Fruit fly (Drosophila melanogaster): ENCODE measurements around the gene Atg4b.

Atg4b gene

DNA sequence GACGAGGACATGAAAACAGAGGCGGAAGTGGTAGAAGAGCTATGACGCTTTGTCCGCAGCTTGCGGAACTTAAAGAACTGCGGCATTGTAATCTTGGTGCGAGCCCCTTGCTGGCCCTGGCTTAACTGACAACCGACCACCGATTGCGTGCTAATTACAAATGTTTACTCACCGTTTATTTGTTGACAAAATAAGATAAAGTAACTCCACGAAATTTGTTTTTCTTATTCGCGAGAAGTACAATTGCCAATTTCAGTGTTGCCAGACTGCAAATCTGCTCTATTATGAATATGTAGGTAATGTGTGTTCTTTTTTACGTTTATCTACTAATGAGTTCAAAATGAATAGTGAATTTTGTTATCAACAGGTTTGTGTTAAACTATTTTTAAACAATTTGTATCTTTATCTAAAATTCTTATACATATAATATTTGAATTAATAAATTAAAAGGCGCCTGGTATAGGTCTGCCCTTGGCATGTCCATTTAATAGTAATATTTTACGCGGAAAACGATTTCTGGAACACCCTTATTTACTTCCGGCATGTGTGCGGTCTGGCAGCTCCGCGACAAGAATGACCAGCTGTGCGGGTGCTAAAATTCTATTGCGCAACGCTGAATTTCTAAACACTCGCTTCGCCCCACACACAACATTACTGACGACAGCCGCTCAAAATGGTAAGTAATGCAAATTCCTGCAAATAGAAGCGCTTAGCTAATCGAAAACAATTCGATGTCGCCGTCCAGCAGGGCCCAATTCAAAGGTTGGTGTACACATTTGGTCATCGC is at the start of gene Atg4b, which contains the start of gene Hibch:
Gene Atg4b, minus strand, starts transcription at position 280 of the 787 bp plus-strand sequence.
Gene Hibch, plus strand, starts transcription at position 585 of the 787 bp plus-strand sequence.
- peak; percentile 90 for TF ChIP-seq CG17801 (GFP tag; optimal IDR thresholded peaks at IDR 0.05; ENCODE audit: partially characterized antibody)

DNA sequence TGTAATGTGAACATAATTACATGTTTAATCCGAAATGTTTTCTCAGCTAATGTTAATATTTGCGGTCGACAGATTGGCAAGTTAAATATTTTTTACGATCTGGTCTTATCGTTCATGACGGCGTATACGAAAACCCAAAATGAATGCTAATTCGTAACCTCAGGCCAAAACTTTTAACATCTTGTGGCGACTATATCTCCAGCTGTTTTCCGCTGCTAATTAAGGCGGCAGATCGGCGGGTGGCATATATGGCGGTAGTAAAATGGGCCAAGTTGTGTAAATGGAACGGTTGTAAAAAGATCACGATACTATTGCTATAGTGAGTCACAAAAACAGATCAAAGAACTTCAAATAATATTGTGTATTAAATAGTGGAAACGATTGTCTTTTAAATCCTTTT is 49.7 kb upstream of the Atg4b start:
- no peak for TF ChIP-seq CG17801 (GFP tag; optimal IDR thresholded peaks at IDR 0.05; ENCODE audit: partially characterized antibody)

DNA sequence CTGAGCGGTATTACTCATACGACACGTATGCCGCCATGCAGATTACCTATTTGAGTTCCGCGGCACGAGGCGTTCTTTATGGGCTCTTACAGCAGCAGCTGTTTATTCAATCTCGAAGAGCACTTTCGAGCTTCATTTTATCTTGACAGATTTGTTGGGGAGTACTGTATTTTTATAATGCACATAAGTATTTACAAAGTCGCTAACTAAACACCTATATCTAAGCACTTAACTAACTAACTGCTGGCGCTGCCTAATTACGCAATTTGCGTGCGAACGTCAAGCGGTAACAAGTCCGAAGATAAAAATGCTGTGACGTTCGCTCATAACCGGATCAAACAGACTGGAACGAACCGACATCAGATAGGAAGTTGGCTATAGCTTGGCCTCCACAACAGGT is 45.9 kb upstream of the Atg4b start:
- no peak for TF ChIP-seq CG17801 (GFP tag; optimal IDR thresholded peaks at IDR 0.05; ENCODE audit: partially characterized antibody)

DNA sequence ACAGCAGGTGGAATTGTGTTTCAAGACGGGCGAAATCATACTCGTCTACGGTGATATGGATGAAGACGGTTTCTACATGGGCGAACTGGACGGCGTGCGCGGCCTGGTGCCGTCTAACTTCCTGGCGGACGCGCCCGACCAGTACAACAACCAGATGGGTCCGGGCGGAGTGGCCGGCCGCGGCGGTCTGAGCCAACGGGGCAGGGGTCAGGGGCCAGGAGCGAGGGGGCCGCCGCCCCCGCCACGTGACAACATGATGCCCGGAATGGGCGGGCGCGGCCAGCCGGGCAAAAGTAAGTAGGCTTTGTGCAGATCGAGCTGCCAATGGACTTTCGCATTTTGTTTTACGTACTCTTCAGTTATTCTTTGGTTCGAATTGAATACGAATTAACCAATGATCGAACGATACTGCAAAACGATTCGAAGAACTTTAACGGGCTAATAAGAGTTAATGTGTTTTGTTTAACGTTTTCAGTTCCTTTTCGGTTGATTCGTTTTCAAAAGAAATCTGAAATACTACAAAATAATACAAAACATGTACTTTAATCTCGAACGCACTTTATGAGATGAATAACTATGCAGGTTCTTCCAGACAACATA is 36.6 kb upstream of the Atg4b start:
- no peak for TF ChIP-seq CG17801 (GFP tag; optimal IDR thresholded peaks at IDR 0.05; ENCODE audit: partially characterized antibody)

DNA sequence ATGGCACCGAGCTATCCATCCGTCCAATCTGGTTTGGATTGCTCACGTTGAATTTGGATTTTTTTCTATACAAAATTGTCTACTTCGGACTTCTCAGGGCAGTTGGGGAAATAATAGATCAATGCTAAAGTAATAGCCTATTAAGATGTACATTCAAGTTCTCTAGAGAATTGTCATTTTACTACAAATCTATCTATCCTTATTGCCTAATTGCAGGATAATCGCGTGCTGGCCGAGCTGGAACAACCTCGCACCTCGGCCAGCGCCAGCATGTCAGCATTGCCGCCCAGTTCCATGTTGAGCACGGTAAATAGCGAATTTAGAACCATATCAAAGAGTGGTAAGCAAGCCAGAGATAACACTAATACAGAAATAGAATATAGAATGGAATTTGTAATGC is 26.1 kb upstream of the Atg4b start, which contains the start of gene h-cup:
Gene h-cup, minus strand, starts transcription at position 101 of the 400 bp plus-strand sequence.
- no peak for TF ChIP-seq CG17801 (GFP tag; optimal IDR thresholded peaks at IDR 0.05; ENCODE audit: partially characterized antibody)

DNA sequence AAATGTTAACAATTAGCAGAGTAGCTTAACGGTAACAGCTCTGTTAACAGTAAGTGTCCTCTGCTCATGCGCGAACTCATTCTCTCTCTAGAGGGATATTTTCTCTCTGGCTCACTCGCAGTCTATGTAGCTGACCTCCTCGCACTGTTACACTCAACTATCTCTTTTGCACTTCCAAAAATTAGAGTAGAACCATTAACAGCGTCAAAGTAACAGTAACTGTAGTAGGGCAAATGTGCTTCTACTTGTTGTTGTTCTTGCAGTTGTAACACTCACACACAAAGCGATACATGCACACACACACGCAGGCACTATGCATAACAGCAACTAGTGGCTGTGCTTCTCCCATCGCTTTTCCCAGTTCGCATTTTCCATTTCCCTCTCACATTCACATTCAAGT is 22.3 kb upstream of the Atg4b start:
- TF ChIP-seq CG17801 (GFP tag; optimal IDR thresholded peaks at IDR 0.05; ENCODE audit: partially characterized antibody) = no peak

DNA sequence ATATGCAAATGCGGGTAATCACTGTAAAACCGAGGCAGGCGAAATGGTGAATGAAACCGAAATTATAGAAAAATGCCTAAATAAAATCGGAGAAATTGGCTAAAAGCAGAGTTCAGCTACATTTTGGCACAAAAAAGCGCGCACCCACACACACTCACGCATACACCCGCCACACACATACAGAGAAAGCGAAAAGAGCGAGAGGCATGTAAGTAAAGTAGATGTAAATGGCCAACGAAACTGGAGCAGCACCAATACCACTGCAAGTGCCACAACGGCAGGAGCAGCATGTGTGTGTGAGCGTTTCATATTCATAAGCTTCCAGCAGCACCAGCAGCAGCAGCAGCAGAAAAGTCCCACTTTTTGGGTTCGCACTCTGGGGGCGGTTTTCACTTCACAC is 18.7 kb upstream of the Atg4b start:
- TF ChIP-seq CG17801 (GFP tag; optimal IDR thresholded peaks at IDR 0.05; ENCODE audit: partially characterized antibody) = no peak

DNA sequence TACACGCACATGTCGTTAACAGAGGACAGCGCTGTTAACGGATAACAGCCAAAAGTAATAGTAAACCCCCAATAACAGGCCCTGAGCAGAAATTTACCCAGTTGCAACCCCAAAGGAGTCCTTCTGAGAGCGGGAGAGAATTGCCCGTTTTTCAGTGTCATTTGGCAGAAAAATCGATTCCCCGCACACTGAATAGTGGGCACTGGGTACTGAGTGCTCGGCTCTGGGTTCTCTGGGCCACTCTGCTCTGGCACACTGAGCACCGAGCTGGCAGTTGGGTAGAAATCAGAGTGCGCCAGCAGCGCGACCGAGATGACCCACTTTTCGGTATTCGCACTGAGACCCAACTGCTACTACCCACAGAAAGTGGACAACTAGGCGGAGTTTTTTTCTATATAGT is 17.7 kb upstream of the Atg4b start, which contains the start of gene Rbp:
Gene Rbp, plus strand, starts transcription at position 239 of the 400 bp plus-strand sequence.
- no peak for TF ChIP-seq CG17801 (GFP tag; optimal IDR thresholded peaks at IDR 0.05; ENCODE audit: partially characterized antibody)

DNA sequence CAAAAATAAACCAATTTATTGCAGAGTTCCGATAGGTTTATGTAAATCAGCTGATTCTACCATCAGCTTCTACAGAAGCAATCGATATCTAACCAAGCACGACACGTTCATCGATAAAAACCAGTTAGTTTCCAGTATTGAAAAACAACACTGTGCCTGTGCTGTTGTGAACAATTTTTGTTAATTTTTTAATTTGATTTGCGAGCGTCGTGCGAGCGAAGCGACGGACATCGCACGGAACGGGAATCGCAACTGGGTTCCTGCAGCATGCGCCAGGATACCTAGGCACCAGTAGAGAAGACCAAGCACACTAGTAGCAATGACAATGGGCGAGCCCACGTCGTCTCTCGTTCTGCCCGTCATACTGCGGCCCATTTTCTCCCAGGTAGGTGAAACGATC is 15.1 kb upstream of the Atg4b start, which contains the start of the genes Ccm3 and CG6136:
Gene Ccm3, plus strand, starts transcription at position 125 of the 400 bp plus-strand sequence.
Gene CG6136, minus strand, starts transcription at position 380 of the 400 bp plus-strand sequence.
- TF ChIP-seq CG17801 (GFP tag; optimal IDR thresholded peaks at IDR 0.05; ENCODE audit: partially characterized antibody) = peak; percentile 67

DNA sequence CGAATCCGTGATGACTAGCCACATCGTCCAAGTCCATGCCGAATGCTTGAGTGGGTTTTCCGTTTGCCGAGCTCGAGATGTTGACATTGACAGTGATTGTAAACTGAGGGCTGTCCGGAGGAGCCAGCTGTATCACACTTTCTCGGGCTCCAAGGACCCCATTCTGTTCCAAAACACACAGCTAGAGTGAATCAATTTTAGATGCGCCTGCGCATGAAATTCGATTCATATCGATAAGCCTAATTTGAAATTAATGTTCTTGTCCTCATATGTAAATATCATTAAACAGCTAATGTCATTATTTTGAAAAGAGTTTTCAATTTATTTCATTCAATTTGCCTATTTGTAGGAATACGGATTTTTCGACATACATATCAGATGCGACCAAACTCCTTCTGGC is 13.0 kb upstream of the Atg4b start, which contains the start of gene CG14868:
Gene CG14868, minus strand, starts transcription at position 204 of the 400 bp plus-strand sequence.
- TF ChIP-seq CG17801 (GFP tag; optimal IDR thresholded peaks at IDR 0.05; ENCODE audit: partially characterized antibody) = no peak

DNA sequence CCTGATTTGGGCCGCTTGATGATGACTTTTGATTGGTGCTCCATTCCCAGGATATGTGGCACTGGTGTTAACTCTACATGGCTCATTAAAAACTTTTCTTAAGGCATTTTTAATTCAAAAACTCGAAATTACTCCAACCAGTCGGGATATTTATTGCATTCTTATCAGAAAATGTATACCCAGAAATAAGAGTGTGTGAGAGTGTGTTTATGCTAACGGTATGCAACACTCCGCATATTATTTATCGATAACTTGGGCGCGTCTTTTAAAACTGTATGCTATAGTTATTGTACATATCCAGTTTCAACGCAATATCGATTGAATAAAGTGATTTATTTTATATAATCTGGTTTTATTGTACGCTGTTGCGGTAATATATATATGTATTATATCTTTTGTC is 10.8 kb upstream of the Atg4b start, which contains the start of gene CG34404:
Gene CG34404, minus strand, starts transcription at position 189 of the 400 bp plus-strand sequence.
- no peak for TF ChIP-seq CG17801 (GFP tag; optimal IDR thresholded peaks at IDR 0.05; ENCODE audit: partially characterized antibody)

DNA sequence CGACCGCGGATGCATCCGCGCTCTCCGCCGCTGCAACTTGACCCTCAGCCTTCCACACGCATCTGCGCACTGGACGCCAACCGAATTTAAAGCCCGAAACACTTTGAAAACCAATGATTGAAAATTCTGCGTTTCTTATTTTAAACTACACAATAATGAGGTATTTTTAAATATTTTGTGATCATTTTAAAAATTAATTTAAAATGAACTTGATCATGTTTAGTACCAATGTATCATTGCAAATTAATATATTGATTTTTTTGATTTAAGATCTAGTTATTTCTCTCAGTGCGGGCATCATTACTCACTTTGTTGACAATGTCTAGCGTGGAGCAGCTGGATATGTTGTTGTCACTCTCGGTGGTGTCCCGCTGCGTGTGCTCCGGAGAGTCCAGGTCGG is 10.1 kb upstream of the Atg4b start:
- TF ChIP-seq CG17801 (GFP tag; optimal IDR thresholded peaks at IDR 0.05; ENCODE audit: partially characterized antibody) = peak; percentile 6

DNA sequence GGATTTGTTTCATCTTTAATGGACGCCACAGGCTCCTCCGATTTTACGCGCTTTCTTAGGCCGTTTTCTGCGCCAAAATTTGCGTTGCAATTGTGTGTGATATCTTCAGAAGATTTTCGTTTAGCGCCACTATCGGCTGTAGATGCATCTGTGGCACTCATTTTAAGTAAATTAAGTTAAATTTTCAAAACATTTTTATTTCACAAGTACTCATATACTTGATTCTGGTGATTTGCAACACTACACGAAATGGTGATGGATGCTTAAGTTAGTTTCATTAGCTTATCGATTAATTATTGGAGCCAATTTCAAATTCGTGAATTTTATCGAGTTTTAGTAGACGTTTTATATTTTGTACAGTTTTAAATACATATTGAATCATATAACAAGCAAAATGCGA is 6.9 kb upstream of the Atg4b start, which contains the start of gene CG6171:
Gene CG6171, minus strand, starts transcription at position 250 of the 400 bp plus-strand sequence.
- TF ChIP-seq CG17801 (GFP tag; optimal IDR thresholded peaks at IDR 0.05; ENCODE audit: partially characterized antibody) = peak; percentile 10

DNA sequence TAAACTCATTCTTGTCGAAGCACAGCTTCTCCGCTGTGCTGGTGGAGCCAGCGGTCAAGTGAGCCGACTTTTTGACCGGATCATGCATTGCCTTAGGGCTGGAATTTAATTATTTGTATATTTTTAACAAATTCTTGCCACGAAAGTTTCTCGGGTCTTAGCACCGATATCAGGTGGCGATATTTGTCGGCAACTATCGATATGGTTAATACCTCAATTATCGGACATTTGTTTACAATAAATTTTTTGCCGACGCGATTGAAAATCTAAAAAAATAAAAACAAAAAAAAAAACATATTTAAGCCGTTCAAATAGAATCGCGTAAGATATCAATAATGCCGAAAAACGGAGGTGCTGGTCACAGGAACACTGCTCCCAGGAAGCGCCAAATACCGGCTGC is 4.8 kb upstream of the Atg4b start, which contains the start of the genes Cog2 and Trax:
Gene Cog2, minus strand, starts transcription at position 168 of the 400 bp plus-strand sequence.
Gene Trax, plus strand, starts transcription at position 203 of the 400 bp plus-strand sequence.
- TF ChIP-seq CG17801 (GFP tag; optimal IDR thresholded peaks at IDR 0.05; ENCODE audit: partially characterized antibody) = peak; percentile 65

DNA sequence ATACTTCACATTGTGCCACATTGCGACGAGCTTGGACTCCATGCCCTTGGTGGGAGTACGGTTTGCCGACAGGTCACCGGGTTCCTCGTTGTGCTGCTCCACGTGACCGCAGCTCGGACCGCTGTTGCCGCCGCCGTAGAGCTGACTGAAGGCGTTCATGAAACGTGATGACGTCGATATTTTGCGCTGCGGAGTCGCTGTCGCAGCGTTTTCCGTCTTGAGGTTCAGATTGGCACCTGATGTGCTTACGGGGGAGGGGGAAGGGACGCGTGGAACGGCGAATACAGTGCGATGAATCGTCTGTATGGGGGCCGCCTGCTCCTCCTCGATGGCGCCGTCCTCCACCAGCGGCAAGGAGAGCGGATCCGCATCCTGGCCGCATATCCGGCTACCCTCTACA is 572 bp downstream of the Atg4b start:
- no peak for TF ChIP-seq CG17801 (GFP tag; optimal IDR thresholded peaks at IDR 0.05; ENCODE audit: partially characterized antibody)
